Worm (Caenorhabditis elegans) whole organism, mixed stage, embryonic: ENCODE results near the gene seu-1.

Experiments used
- M03D4.4 ChIP-seq: sonication (generic microtip); optimal IDR thresholded peaks from 2 replicates; lab custom pipeline; 2017; ENCODE audit warnings: mild to moderate bottlenecking, missing genetic modification characterization, missing compliant biosample characterization
- bed-3 ChIP-seq: fragments of 200-800 bp; sonication (Bioruptor generic); optimal IDR thresholded peaks from 3 replicates; lab custom pipeline; 2018; ENCODE audit warnings: mild to moderate bottlenecking, missing genetic modification characterization, moderate library complexity, missing compliant biosample characterization
- ceh-83 ChIP-seq: fragments of 200-800 bp; sonication (Bioruptor generic); optimal IDR thresholded peaks from 2 replicates; lab custom pipeline; 2018; ENCODE audit warnings: mild to moderate bottlenecking, missing genetic modification characterization, missing compliant biosample characterization
- cnd-1 ChIP-seq: fragments of 200-800 bp; sonication (Bioruptor generic); optimal IDR thresholded peaks from 2 replicates; lab custom pipeline; 2018; ENCODE audit warnings: mild to moderate bottlenecking, missing genetic modification characterization, missing compliant biosample characterization
- elt-1 ChIP-seq: sonication (generic microtip); optimal IDR thresholded peaks from 2 replicates; lab custom pipeline; 2017; ENCODE audit warnings: missing genetic modification characterization, mild to moderate bottlenecking, missing compliant biosample characterization, antibody characterized with exemption, moderate library complexity, borderline replicate concordance; ENCODE audit not compliant: insufficient read depth
- elt-3 ChIP-seq: fragments of 150-350 bp; optimal IDR thresholded peaks from 2 replicates; lab custom pipeline; 2014; ENCODE audit warnings: missing biosample characterization, missing genetic modification characterization
- mep-1 ChIP-seq: fragments of 150-350 bp; optimal IDR thresholded peaks from 2 replicates; lab custom pipeline; 2017; ENCODE audit warnings: missing biosample characterization, missing genetic modification reagents, missing genetic modification characterization, inconsistent platforms
- mls-2 ChIP-seq: sonication (generic microtip); optimal IDR thresholded peaks from 2 replicates; lab custom pipeline; 2016; ENCODE audit warnings: mild to moderate bottlenecking, missing genetic modification characterization, moderate library complexity, missing compliant biosample characterization
- nhr-237 ChIP-seq: fragments of 150-350 bp; optimal IDR thresholded peaks from 2 replicates; lab custom pipeline; 2014; ENCODE audit warnings: missing biosample characterization, missing genetic modification characterization
- nhr-28 ChIP-seq: fragments of 150-350 bp; optimal IDR thresholded peaks from 2 replicates; lab custom pipeline; 2014; ENCODE audit warnings: missing biosample characterization, missing genetic modification characterization
- pha-4 ChIP-seq: fragments of 150-350 bp; optimal IDR thresholded peaks from 2 replicates; lab custom pipeline; 2018; ENCODE audit warnings: missing biosample characterization, missing genetic modification reagents, missing genetic modification characterization
- snpc-4 ChIP-seq: fragments of 150-350 bp; optimal IDR thresholded peaks from 2 replicates; lab custom pipeline; 2014; ENCODE audit warnings: missing biosample characterization, missing genetic modification characterization
- unc-39 ChIP-seq: fragments of 150-350 bp; optimal IDR thresholded peaks from 2 replicates; lab custom pipeline; 2014; ENCODE audit warnings: missing biosample characterization, missing genetic modification characterization
- unc-62 ChIP-seq: fragments of 150-350 bp; optimal IDR thresholded peaks from 2 replicates; lab custom pipeline; 2014; ENCODE audit warnings: missing biosample characterization, missing genetic modification reagents, missing genetic modification characterization

- TF ChIP-seq mls-2 (tag; lab: Kevin White, UChicago): no peak
- no peak for TF ChIP-seq elt-3
- no peak for TF ChIP-seq M03D4.4 (tag; lab: Kevin White, UChicago)
- TF ChIP-seq unc-62 (GFP tag; lab: Kevin White, UChicago): no peak
- TF ChIP-seq elt-1 (tag; lab: Kevin White, UChicago): no peak
- no peak for TF ChIP-seq nhr-237 (tag; lab: Kevin White, UChicago)
- no peak for TF ChIP-seq cnd-1 (tag; lab: Kevin White, UChicago)
- no peak for TF ChIP-seq unc-39 (tag; lab: Kevin White, UChicago)
- no peak for TF ChIP-seq snpc-4 (tag; lab: Kevin White, UChicago)
- TF ChIP-seq nhr-28 (tag; lab: Kevin White, UChicago): no peak
- no peak for TF ChIP-seq pha-4
- no peak for TF ChIP-seq ceh-83 (GFP tag; lab: Kevin White, UChicago)
- TF ChIP-seq mep-1: no peak
- TF ChIP-seq bed-3 (GFP tag; lab: Kevin White, UChicago): no peak
These were observed 42.8 kb downstream of the seu-1 start for ce11 chrIV:6372267-6372666.
